Fruit fly (Drosophila melanogaster) whole organism, embryonic: ENCODE results near the gene CG15011.

ENCODE experiments used
- Awh ChIP-seq: fragments of 200-800 bp; sonication (Bioruptor generic); IDR thresholded peaks from 2 replicates; pipeline ENCODE4, ENCODE4 v1.3.6; 2022; ENCODE audit warnings: missing biosample characterization, missing genetic modification characterization
- BEAF-32 ChIP-seq: fragments of 200-800 bp; sonication (Bioruptor generic); optimal IDR thresholded peaks from 3 replicates; lab custom pipeline; 2017; ENCODE audit warnings: missing biosample characterization, missing genetic modification characterization, mild to moderate bottlenecking, moderate library complexity, missing genetic modification reagents
- CG10267 ChIP-seq: fragments of 200-800 bp; sonication (Bioruptor generic); optimal IDR thresholded peaks from 2 replicates; lab custom pipeline; 2018; ENCODE audit warnings: missing biosample characterization, mild to moderate bottlenecking, missing genetic modification characterization, moderate library complexity
- CG12744 ChIP-seq: fragments of 200-800 bp; sonication (Bioruptor generic); optimal IDR thresholded peaks from 2 replicates; lab custom pipeline; 2016; ENCODE audit warnings: missing biosample characterization, missing genetic modification characterization
- CG13775 ChIP-seq: fragments of 200-800 bp; sonication (Bioruptor generic); optimal IDR thresholded peaks from 3 replicates; lab custom pipeline; 2017; ENCODE audit warnings: missing biosample characterization, mild to moderate bottlenecking, missing genetic modification characterization
- CG14050 ChIP-seq: fragments of 200-800 bp; sonication (Bioruptor generic); IDR thresholded peaks from 3 replicates; pipeline ENCODE4 v1.3.6; 2022; ENCODE audit warnings: missing biosample characterization, missing genetic modification characterization
- CG14441 ChIP-seq: fragments of 200-800 bp; sonication (Bioruptor generic); IDR thresholded peaks from 2 replicates; pipeline ENCODE4 v1.3.6; 2022; ENCODE audit warnings: missing biosample characterization, missing genetic modification characterization
- CG17612 ChIP-seq: fragments of 200-800 bp; sonication (Bioruptor generic); IDR thresholded peaks from 2 replicates; pipeline ENCODE4 v1.3.6; 2022; ENCODE audit warnings: missing biosample characterization, missing genetic modification characterization
- CG30403 ChIP-seq: fragments of 200-800 bp; sonication (Bioruptor generic); optimal IDR thresholded peaks from 3 replicates; lab custom pipeline; 2016; ENCODE audit warnings: missing biosample characterization, missing genetic modification characterization
- CG4707 ChIP-seq: fragments of 200-800 bp; sonication (Bioruptor generic); optimal IDR thresholded peaks from 2 replicates; lab custom pipeline; 2018; ENCODE audit warnings: missing biosample characterization, mild to moderate bottlenecking, missing genetic modification characterization, moderate library complexity
- CG5180 ChIP-seq: fragments of 200-800 bp; sonication (Bioruptor generic); optimal IDR thresholded peaks from 3 replicates; lab custom pipeline; 2017; ENCODE audit warnings: missing biosample characterization, missing genetic modification characterization, mild to moderate bottlenecking, moderate library complexity, missing genetic modification reagents
- CG6175 ChIP-seq: fragments of 200-800 bp; sonication (Bioruptor generic); IDR thresholded peaks from 3 replicates; pipeline ENCODE4 v1.3.6; 2022; ENCODE audit warnings: missing biosample characterization, missing genetic modification characterization
- CG6254 ChIP-seq: fragments of 200-800 bp; sonication (Bioruptor generic); optimal IDR thresholded peaks from 3 replicates; lab custom pipeline; 2017; ENCODE audit warnings: mild to moderate bottlenecking, missing biosample characterization, missing genetic modification reagents, missing genetic modification characterization
- CG7556 ChIP-seq: fragments of 200-800 bp; sonication (Bioruptor generic); optimal IDR thresholded peaks from 2 replicates; lab custom pipeline; 2017; ENCODE audit warnings: missing biosample characterization, mild to moderate bottlenecking, missing genetic modification characterization
- CG7745 ChIP-seq: fragments of 200-800 bp; sonication (Bioruptor generic); optimal IDR thresholded peaks from 2 replicates; lab custom pipeline; 2018; ENCODE audit warnings: missing biosample characterization, mild to moderate bottlenecking, missing genetic modification characterization, moderate library complexity
- CG7839 ChIP-seq: fragments of 200-800 bp; sonication (Bioruptor generic); optimal IDR thresholded peaks from 3 replicates; lab custom pipeline; 2018; ENCODE audit warnings: missing biosample characterization, mild to moderate bottlenecking, missing genetic modification characterization, moderate library complexity
- CG8765 ChIP-seq: fragments of 200-800 bp; sonication (Bioruptor generic); IDR thresholded peaks from 2 replicates; pipeline ENCODE4 v1.3.6; 2022; ENCODE audit warnings: missing biosample characterization, missing genetic modification characterization
- CG9817 ChIP-seq: fragments of 200-800 bp; sonication (Bioruptor generic); optimal IDR thresholded peaks from 2 replicates; lab custom pipeline; 2018; ENCODE audit warnings: missing biosample characterization, mild to moderate bottlenecking, missing genetic modification characterization, moderate library complexity
- CrebB ChIP-seq: fragments of 200-800 bp; sonication (Bioruptor generic); optimal IDR thresholded peaks from 3 replicates; lab custom pipeline; 2018; ENCODE audit warnings: missing biosample characterization, mild to moderate bottlenecking, missing genetic modification characterization
- Dll ChIP-seq: fragments of 200-800 bp; sonication (Bioruptor generic); IDR thresholded peaks from 4 replicates; pipeline ENCODE4 v1.3.6; 2022; ENCODE audit warnings: missing biosample characterization, missing genetic modification characterization; ENCODE audit not compliant: partially characterized antibody
- Dp ChIP-seq: fragments of 200-800 bp; sonication (Bioruptor generic); optimal IDR thresholded peaks from 2 replicates; lab custom pipeline; 2018; ENCODE audit warnings: missing biosample characterization, mild to moderate bottlenecking, missing genetic modification characterization, moderate library complexity
- Fer2 ChIP-seq: fragments of 200-800 bp; sonication (Bioruptor generic); optimal IDR thresholded peaks from 2 replicates; lab custom pipeline; 2018; ENCODE audit warnings: missing biosample characterization, mild to moderate bottlenecking, missing genetic modification characterization, moderate library complexity
- Gsc ChIP-seq: fragments of 200-800 bp; sonication (Bioruptor generic); IDR thresholded peaks from 2 replicates; pipeline ENCODE4 v1.3.6; 2022; ENCODE audit warnings: missing biosample characterization, missing genetic modification characterization
- H2.0 ChIP-seq: fragments of 200-800 bp; sonication (Bioruptor generic); IDR thresholded peaks from 2 replicates; pipeline ENCODE4 v1.3.6; 2022; ENCODE audit warnings: missing biosample characterization, missing genetic modification characterization
- HHEX ChIP-seq: fragments of 200-800 bp; sonication (Bioruptor generic); optimal IDR thresholded peaks from 3 replicates; lab custom pipeline; 2017; ENCODE audit warnings: missing biosample characterization, mild to moderate bottlenecking, missing genetic modification characterization, missing genetic modification reagents
- Hr51 ChIP-seq, 2 experiments: fragments of 200-800 bp; sonication (Bioruptor generic); optimal IDR thresholded peaks; 2 replicates in 1 of 2; 3 replicates in 1 of 2; lab custom pipeline; 2016 to 2018; ENCODE audit warnings: missing biosample characterization in 2 of 2, missing genetic modification characterization in 2 of 2, mild to moderate bottlenecking in 1 of 2, moderate library complexity in 1 of 2
- Mrtf ChIP-seq: fragments of 200-800 bp; sonication (Bioruptor generic); IDR thresholded peaks from 3 replicates; pipeline ENCODE4 v1.3.6; 2022; ENCODE audit warnings: missing biosample characterization, missing genetic modification characterization
- Opbp ChIP-seq: fragments of 200-800 bp; sonication (Bioruptor generic); IDR thresholded peaks from 3 replicates; pipeline ENCODE4 v1.3.6; 2022; ENCODE audit warnings: missing biosample characterization, missing genetic modification characterization; ENCODE audit not compliant: partially characterized antibody
- Poxn ChIP-seq: fragments of 200-800 bp; sonication (Bioruptor generic); IDR thresholded peaks from 2 replicates; pipeline ENCODE4 v1.3.6; 2022; ENCODE audit warnings: missing biosample characterization, missing genetic modification characterization
- Trl ChIP-seq, 3 experiments: fragments of >200 bp in 2 of 3; fragments of 200-800 bp in 1 of 3; sonication (Bioruptor generic) in 1 of 3; optimal IDR thresholded peaks; 2 replicates in 1 of 3; 3 replicates in 2 of 3; lab custom pipeline; 2016 to 2017; ENCODE audit warnings: missing biosample characterization in 1 of 3, missing genetic modification characterization in 1 of 3
- ab ChIP-seq: fragments of 200-800 bp; sonication (Bioruptor generic); optimal IDR thresholded peaks from 2 replicates; lab custom pipeline; 2016; ENCODE audit warnings: missing biosample characterization, missing genetic modification characterization
- ac ChIP-seq: fragments of 200-800 bp; sonication (Bioruptor generic); optimal IDR thresholded peaks from 3 replicates; lab custom pipeline; 2017; ENCODE audit warnings: missing biosample characterization, mild to moderate bottlenecking, missing genetic modification characterization
- caup ChIP-seq: fragments of 200-800 bp; sonication (Bioruptor generic); optimal IDR thresholded peaks from 3 replicates; lab custom pipeline; 2017; ENCODE audit warnings: missing biosample characterization, mild to moderate bottlenecking, missing genetic modification characterization, moderate library complexity; ENCODE audit not compliant: severe bottlenecking
- chif ChIP-seq, 2 experiments: fragments of 200-800 bp; sonication (Bioruptor generic); optimal IDR thresholded peaks; 3 replicates each; lab custom pipeline; 2016; ENCODE audit warnings: missing biosample characterization in 2 of 2, missing genetic modification characterization in 2 of 2
- dan ChIP-seq: fragments of 200-800 bp; sonication (Bioruptor generic); IDR thresholded peaks from 2 replicates; pipeline ENCODE4 v1.3.6; 2022; ENCODE audit warnings: missing biosample characterization, missing genetic modification characterization
- fd3F ChIP-seq: fragments of 200-800 bp; sonication (Bioruptor generic); optimal IDR thresholded peaks from 2 replicates; lab custom pipeline; 2018; ENCODE audit warnings: missing biosample characterization, mild to moderate bottlenecking, missing genetic modification characterization, moderate library complexity
- fd64A ChIP-seq: fragments of 200-800 bp; sonication (Bioruptor generic); optimal IDR thresholded peaks from 3 replicates; lab custom pipeline; 2018; ENCODE audit warnings: missing biosample characterization, mild to moderate bottlenecking, missing genetic modification characterization
- hbn ChIP-seq: fragments of 200-800 bp; sonication (Bioruptor generic); IDR thresholded peaks from 2 replicates; pipeline ENCODE4 v1.3.6; 2022; ENCODE audit warnings: missing biosample characterization, missing genetic modification characterization; ENCODE audit not compliant: partially characterized antibody
- klu ChIP-seq: fragments of 200-800 bp; sonication (Bioruptor generic); IDR thresholded peaks from 2 replicates; pipeline ENCODE4 v1.3.6; 2022; ENCODE audit warnings: missing biosample characterization, missing genetic modification characterization
- lab ChIP-seq: fragments of 200-800 bp; sonication (Bioruptor generic); optimal IDR thresholded peaks from 3 replicates; lab custom pipeline; 2017; ENCODE audit warnings: missing biosample characterization, missing genetic modification characterization, mild to moderate bottlenecking, moderate library complexity, missing genetic modification reagents
- lola ChIP-seq, 3 experiments: fragments of >200 bp in 2 of 3; fragments of 200-800 bp in 1 of 3; sonication (Bioruptor generic) in 1 of 3; optimal IDR thresholded peaks; 2 replicates each; lab custom pipeline; 2017 to 2019; ENCODE audit warnings: missing biosample characterization in 3 of 3, missing genetic modification characterization in 3 of 3, mild to moderate bottlenecking in 1 of 3, moderate library complexity in 1 of 3
- pzg ChIP-seq: fragments of 200-800 bp; sonication (Bioruptor generic); optimal IDR thresholded peaks from 3 replicates; lab custom pipeline; 2018; ENCODE audit warnings: missing biosample characterization, mild to moderate bottlenecking, missing genetic modification characterization, moderate library complexity
- ro ChIP-seq: fragments of 200-800 bp; sonication (Bioruptor generic); IDR thresholded peaks from 2 replicates; pipeline ENCODE4 v1.3.6; 2022; ENCODE audit warnings: missing biosample characterization, missing genetic modification characterization
- shn ChIP-seq: fragments of 200-800 bp; sonication (Bioruptor generic); optimal IDR thresholded peaks from 3 replicates; lab custom pipeline; 2016; ENCODE audit warnings: missing biosample characterization, missing genetic modification characterization
- sim ChIP-seq: fragments of 200-800 bp; sonication (Bioruptor generic); IDR thresholded peaks from 2 replicates; pipeline ENCODE4 v1.3.6; 2022; ENCODE audit warnings: missing biosample characterization, missing genetic modification characterization
- sr ChIP-seq: fragments of 200-800 bp; sonication (Bioruptor generic); IDR thresholded peaks from 3 replicates; pipeline ENCODE4 v1.3.6; 2022; ENCODE audit warnings: missing biosample characterization, missing genetic modification characterization
- wdn ChIP-seq: fragments of 200-800 bp; sonication (Bioruptor generic); IDR thresholded peaks from 2 replicates; pipeline ENCODE4 v1.3.6; 2022; ENCODE audit warnings: missing biosample characterization, missing genetic modification characterization

Gene CG15011

dm6 chr3L:4228187-4228836 is 30.6 kb downstream of the CG15011 start (continued):
- TF ChIP-seq CG6254 (GFP tag; lab: Kevin White, UChicago) (peak; percentile 96), CG14050 (peak; percentile 97), chif (GFP tag; optimal IDR thresholded peaks at IDR 0.05; lab: Kevin White, UChicago) (peak; percentile 95 to 97), HHEX (GFP tag; lab: Kevin White, UChicago) (peak; percentile 94), CG12744 (GFP tag; lab: Kevin White, UChicago) (peak; percentile 74), CG6175 (GFP tag; lab: Robert Waterston, UW) (peak; percentile 58; the same call in 2 of the 3 replicates), dan (GFP tag; lab: Robert Waterston, UW) (peak; percentile 87), shn (GFP tag; lab: Kevin White, UChicago) (peak; percentile 95), lola (GFP tag; optimal IDR thresholded peaks at IDR 0.05; lab: Kevin White, UChicago) (peak in 1 of 3 experiments; percentile 97), CG4707 (GFP tag; lab: Kevin White, UChicago) (peak; percentile 93), sr (GFP tag; lab: Robert Waterston, UW) (peak; percentile 89), CG13775 (GFP tag; lab: Kevin White, UChicago) (peak; percentile 92), ac (GFP tag; lab: Kevin White, UChicago) (peak; percentile 82), CG30403 (GFP tag; lab: Kevin White, UChicago) (peak; percentile 95), Mrtf (peak; percentile 96), CG10267 (tag; lab: Kevin White, UChicago) (peak; percentile 90), lab (GFP tag; lab: Kevin White, UChicago) (peak; percentile 96), BEAF-32 (GFP tag; lab: Kevin White, UChicago) (no peak), CG7745 (tag; lab: Kevin White, UChicago) (peak; percentile 53), Fer2 (tag; lab: Kevin White, UChicago) (peak; percentile 88), sim (GFP tag; lab: Robert Waterston, UW) (peak; percentile 95), wdn (GFP tag; lab: Robert Waterston, UW) (peak; percentile 65; the same call in 1 of the 2 replicates), CG14441 (GFP tag; lab: Robert Waterston, UW) (peak; percentile 96), fd64A (peak; percentile 96), H2.0 (GFP tag; lab: Robert Waterston, UW) (peak; percentile 96), CrebB (tag; lab: Kevin White, UChicago) (peak; percentile 93), Awh (GFP tag; lab: Robert Waterston, UW) (peak; percentile 99), caup (GFP tag; lab: Kevin White, UChicago) (peak; percentile 90), pzg (no peak), CG8765 (GFP tag; lab: Robert Waterston, UW) (peak; percentile 76; the same call in 1 of the 2 replicates), fd3F (GFP tag; lab: Kevin White, UChicago) (peak; percentile 84), Opbp (GFP tag; lab: Robert Waterston, UW) (peak; percentile 42; the same call in 1 of the 3 replicates), ab (GFP tag; lab: Kevin White, UChicago) (peak; percentile 88), Gsc (GFP tag; lab: Robert Waterston, UW) (peak; percentile 94), Dll (GFP tag; lab: Robert Waterston, UW) (no peak), Trl (optimal IDR thresholded peaks at IDR 0.05; lab: Kevin White, UChicago) (no peak), Trl (GFP tag; optimal IDR thresholded peaks at IDR 0.05; lab: Kevin White, UChicago) (peak; percentile 94), CG7556 (GFP tag; lab: Kevin White, UChicago) (peak; percentile 96), CG5180 (GFP tag; lab: Kevin White, UChicago) (peak; percentile 92), CG7839 (peak; percentile 97), ro (GFP tag; lab: Robert Waterston, UW) (peak; percentile 88), hbn (GFP tag; lab: Robert Waterston, UW) (no peak), klu (GFP tag; lab: Robert Waterston, UW) (peak; percentile 87), Hr51 (GFP tag; optimal IDR thresholded peaks at IDR 0.05; lab: Kevin White, UChicago) (peak; percentile 89 to 97), Dp (GFP tag; lab: Kevin White, UChicago) (peak; percentile 7), Poxn (GFP tag; lab: Robert Waterston, UW) (peak; percentile 41; the same call in 1 of the 2 replicates), CG9817 (tag; lab: Kevin White, UChicago) (peak; percentile 95), CG17612 (peak; percentile 72)
